Fruit fly (Drosophila melanogaster): ENCODE data around the gene Tsp26A.

Gene Tsp26A

DNA sequence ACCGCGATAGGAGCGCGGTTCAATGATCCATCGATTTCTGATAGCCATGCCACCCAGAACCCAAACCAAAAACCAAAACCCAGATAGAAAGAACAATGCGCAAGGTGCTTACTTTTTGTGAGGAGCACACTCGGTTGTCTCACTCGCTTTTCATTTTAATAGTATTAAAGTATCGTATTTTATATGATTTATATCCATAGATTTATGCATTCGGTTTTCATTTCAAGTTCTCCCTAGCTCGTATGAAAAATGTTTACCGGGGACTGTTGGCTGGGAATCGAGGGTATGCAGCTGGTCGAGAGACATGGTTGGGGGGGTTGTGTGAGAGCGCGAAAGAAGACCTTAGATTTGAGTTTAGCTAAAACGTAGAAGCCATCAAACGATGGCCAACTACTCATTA is 28.0 kb upstream of the Tsp26A start (continued):
- no peak for TF ChIP-seq sd (tag; optimal IDR thresholded peaks at IDR 0.05)
- no peak for TF ChIP-seq CG12299 (tag; optimal IDR thresholded peaks at IDR 0.05)
- TF ChIP-seq CTCF (GFP tag; optimal IDR thresholded peaks at IDR 0.05) = no peak
- peak; percentile 37 for TF ChIP-seq Oli (tag; optimal IDR thresholded peaks at IDR 0.05)
- no peak for TF ChIP-seq CG13296 (GFP tag; optimal IDR thresholded peaks at IDR 0.05)
- peak; percentile 8 for TF ChIP-seq CG13624 (GFP tag; optimal IDR thresholded peaks at IDR 0.05)
- peak; percentile 43 for TF ChIP-seq CG9727 (GFP tag; optimal IDR thresholded peaks at IDR 0.05)
- TF ChIP-seq danr (GFP tag; IDR thresholded peaks at IDR 0.05) = peak; percentile 22; the same call in 1 of the 2 replicates
- TF ChIP-seq CG33213 (GFP tag; optimal IDR thresholded peaks at IDR 0.05) = no peak
- no peak for TF ChIP-seq CG14860 (GFP tag; IDR thresholded peaks at IDR 0.05; ENCODE audit: partially characterized antibody)
- peak; percentile 51 for TF ChIP-seq CG10209 (GFP tag; optimal IDR thresholded peaks at IDR 0.05)
- peak; percentile 44 for TF ChIP-seq CG12769 (tag; optimal IDR thresholded peaks at IDR 0.05)
- TF ChIP-seq gce (GFP tag; IDR thresholded peaks at IDR 0.05) = 0 out of 3 replicates have a peak, but pooled peaks have one; percentile 12
- TF ChIP-seq CG11398 (GFP tag; optimal IDR thresholded peaks at IDR 0.05) = no peak
- no peak for TF ChIP-seq Doc3 (GFP tag; IDR thresholded peaks at IDR 0.05; ENCODE audit: partially characterized antibody)
- TF ChIP-seq cwo (GFP tag; optimal IDR thresholded peaks at IDR 0.05) = no peak
- TF ChIP-seq Hr51 (GFP tag; optimal IDR thresholded peaks at IDR 0.05) = peak; percentile 7 to 54
- no peak; the same call in 1 of the 2 replicates for TF ChIP-seq Doc2 (GFP tag; IDR thresholded peaks at IDR 0.05)
- no peak for TF ChIP-seq eve (GFP tag; optimal IDR thresholded peaks at IDR 0.05)
- peak; percentile 72 for TF ChIP-seq slbo (GFP tag; IDR thresholded peaks at IDR 0.05)
- TF ChIP-seq CG6683 (GFP tag; optimal IDR thresholded peaks at IDR 0.05) = no peak
- TF ChIP-seq ase (GFP tag; IDR thresholded peaks at IDR 0.05) = no peak
- TF ChIP-seq CG15479 (GFP tag; optimal IDR thresholded peaks at IDR 0.05) = no peak
- no peak for TF ChIP-seq pho (GFP tag; optimal IDR thresholded peaks at IDR 0.05)
- no peak for TF ChIP-seq rib (GFP tag; IDR thresholded peaks at IDR 0.05)
- no peak for TF ChIP-seq CG34422 (GFP tag; IDR thresholded peaks at IDR 0.05)
- TF ChIP-seq CG8359 (GFP tag; optimal IDR thresholded peaks at IDR 0.05; ENCODE audit: borderline replicate concordance) = no peak
- TF ChIP-seq p53 (GFP tag; optimal IDR thresholded peaks at IDR 0.05) = no peak
- TF ChIP-seq sim (GFP tag; IDR thresholded peaks at IDR 0.05) = no peak; the same call in 1 of the 2 replicates
- TF ChIP-seq Hr39 (optimal IDR thresholded peaks at IDR 0.05) = no peak
- TF ChIP-seq shn (GFP tag; optimal IDR thresholded peaks at IDR 0.05) = no peak
- TF ChIP-seq E2f1 (GFP tag; IDR thresholded peaks at IDR 0.05) = peak; percentile 38; the same call in 1 of the 2 replicates
- no peak for TF ChIP-seq Sin3A (optimal IDR thresholded peaks at IDR 0.05)
- peak; percentile 48 for TF ChIP-seq CG15269 (tag; optimal IDR thresholded peaks at IDR 0.05)
- TF ChIP-seq CG11695 (GFP tag; IDR thresholded peaks at IDR 0.05) = peak; percentile 40; the same call in 2 of the 3 replicates
- no peak for TF ChIP-seq Dp (GFP tag; optimal IDR thresholded peaks at IDR 0.05)
- TF ChIP-seq trem (tag; optimal IDR thresholded peaks at IDR 0.05) = no peak
- no peak for TF ChIP-seq ci (GFP tag; IDR thresholded peaks at IDR 0.05)
- no peak for TF ChIP-seq mld (GFP tag; IDR thresholded peaks at IDR 0.05; ENCODE audit: partially characterized antibody)
- no peak for TF ChIP-seq CoRest (tag; optimal IDR thresholded peaks at IDR 0.05)
- TF ChIP-seq ftz-f1 (GFP tag; optimal IDR thresholded peaks at IDR 0.05) = no peak
- TF ChIP-seq Dek (tag; optimal IDR thresholded peaks at IDR 0.05) = peak; percentile 12
- peak; percentile 20 for TF ChIP-seq CG9609 (GFP tag; optimal IDR thresholded peaks at IDR 0.05)
- TF ChIP-seq btn (GFP tag; optimal IDR thresholded peaks at IDR 0.05) = no peak
- TF ChIP-seq CG4730 (GFP tag; IDR thresholded peaks at IDR 0.05) = 0 out of 2 replicates have a peak, but pooled peaks have one; percentile 10
- no peak for TF ChIP-seq Atf3 (GFP tag; optimal IDR thresholded peaks at IDR 0.05)
- TF ChIP-seq nerfin-1 (tag; optimal IDR thresholded peaks at IDR 0.05) = no peak
- no peak for TF ChIP-seq jumu (GFP tag; optimal IDR thresholded peaks at IDR 0.05)
- no peak for TF ChIP-seq tll (GFP tag; optimal IDR thresholded peaks at IDR 0.05)
- TF ChIP-seq crol (GFP tag; IDR thresholded peaks at IDR 0.05) = no peak
- TF ChIP-seq gcm (GFP tag; optimal IDR thresholded peaks at IDR 0.05) = no peak
- TF ChIP-seq NC2β (GFP tag; optimal IDR thresholded peaks at IDR 0.05) = no peak
